Worm (Caenorhabditis elegans) whole organism, L4/young adult: ENCODE measurements around the gene gst-34.

Experiments used
- W03F9.2 ChIP-seq: fragments of 150-350 bp; optimal IDR thresholded peaks from 2 replicates; lab custom pipeline; 2014; ENCODE audit warnings: missing biosample characterization, missing genetic modification characterization
- dao-5 ChIP-seq: sonication (generic microtip); optimal IDR thresholded peaks from 2 replicates; lab custom pipeline; 2016; ENCODE audit warnings: missing genotype, missing genetic modification characterization, moderate library complexity, missing compliant biosample characterization
- him-1 ChIP-seq: sonication (generic microtip); optimal IDR thresholded peaks from 2 replicates; lab custom pipeline; 2016; ENCODE audit warnings: missing genotype, missing genetic modification reagents, missing genetic modification characterization, missing compliant biosample characterization

DNA sequence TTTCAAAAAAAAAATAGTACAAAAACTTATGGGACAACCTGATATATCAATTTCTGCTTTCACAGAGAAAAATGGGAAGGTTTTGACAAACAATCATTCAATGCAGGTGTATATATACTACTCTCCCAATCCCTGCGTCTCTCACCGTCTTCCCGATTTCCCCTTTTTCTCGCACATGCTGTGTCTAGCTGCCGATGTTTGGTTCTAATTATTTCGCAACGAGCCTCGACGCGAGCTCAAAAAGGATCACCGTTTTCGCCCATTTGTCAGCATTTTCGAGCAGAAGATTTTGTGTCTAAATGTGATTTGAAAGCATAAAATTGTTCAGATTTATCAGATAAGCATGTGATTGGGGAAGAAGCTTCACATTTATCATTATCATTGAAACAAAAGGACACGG, 9.9 kb downstream of the gst-34 start:
- TF ChIP-seq W03F9.2 (tag; lab: Kevin White, UChicago) (no peak), dao-5 (tag; lab: Kevin White, UChicago) (no peak), him-1 (tag; lab: Kevin White, UChicago) (no peak)
